Worm (Caenorhabditis elegans) whole organism, L4 larva: ENCODE results near the gene C44B11.1.
A peak's percentile ranks its signal among the peaks of the same experiment; 100 is the strongest.

ENCODE experiments used
- Y5F2A.4 ChIP-seq: fragments of 200-800 bp; sonication (Bioruptor generic); optimal IDR thresholded peaks from 2 replicates; lab custom pipeline; 2018; ENCODE audit warnings: mild to moderate bottlenecking, missing genetic modification characterization, missing compliant biosample characterization
- aha-1 ChIP-seq: fragments of 150-350 bp; peaks from one replicate; lab custom pipeline; 2014; ENCODE audit warnings: missing biosample characterization, missing genetic modification characterization
- arid-1 ChIP-seq: fragments of 200-800 bp; sonication (Bioruptor generic); conservative IDR thresholded peaks from 2 replicates; pipeline ENCODE4 v1.3.6; 2022; ENCODE audit warnings: missing genetic modification reagents, missing genetic modification characterization, missing compliant biosample characterization
- ceh-32 ChIP-seq: sonication (generic microtip); optimal IDR thresholded peaks from 2 replicates; lab custom pipeline; 2016; ENCODE audit warnings: mild to moderate bottlenecking, missing genetic modification characterization, missing compliant biosample characterization; ENCODE audit not compliant: poor library complexity
- egl-27 ChIP-seq: sonication (generic microtip); optimal IDR thresholded peaks from 3 replicates; lab custom pipeline; 2017; ENCODE audit warnings: missing biosample characterization, missing genetic modification reagents, missing genetic modification characterization
- nhr-237 ChIP-seq: sonication (generic microtip); optimal IDR thresholded peaks from 2 replicates; lab custom pipeline; 2017; ENCODE audit warnings: missing biosample characterization, missing genetic modification characterization
- nhr-25 ChIP-seq: sonication (generic microtip); optimal IDR thresholded peaks from 2 replicates; lab custom pipeline; 2017; ENCODE audit warnings: missing genetic modification characterization, mild to moderate bottlenecking, missing compliant biosample characterization, antibody characterized with exemption, moderate library complexity, borderline replicate concordance; ENCODE audit not compliant: insufficient read depth
- pha-4 ChIP-seq, 2 experiments: fragments of 150-350 bp in 1 of 2; fragments of 200-800 bp in 1 of 2; sonication (Bioruptor generic) in 1 of 2; IDR thresholded peaks in 1 of 2; optimal IDR thresholded peaks in 1 of 2; 2 replicates each; pipeline versions ENCODE4 v1.3.6 to Lab custom; 2014 to 2022; ENCODE audit warnings: missing genetic modification characterization in 2 of 2, missing genetic modification reagents in 2 of 2, missing biosample characterization in 1 of 2, missing compliant biosample characterization in 1 of 2
- spr-3 ChIP-seq: fragments of 200-800 bp; sonication (Bioruptor generic); optimal IDR thresholded peaks from 2 replicates; lab custom pipeline; 2018; ENCODE audit warnings: mild to moderate bottlenecking, missing genetic modification characterization, missing compliant biosample characterization
- tag-97 ChIP-seq: fragments of 200-800 bp; sonication (Bioruptor generic); IDR thresholded peaks from 2 replicates; pipeline ENCODE4 v1.3.6; 2022; ENCODE audit warnings: missing genetic modification characterization, missing compliant biosample characterization

DNA sequence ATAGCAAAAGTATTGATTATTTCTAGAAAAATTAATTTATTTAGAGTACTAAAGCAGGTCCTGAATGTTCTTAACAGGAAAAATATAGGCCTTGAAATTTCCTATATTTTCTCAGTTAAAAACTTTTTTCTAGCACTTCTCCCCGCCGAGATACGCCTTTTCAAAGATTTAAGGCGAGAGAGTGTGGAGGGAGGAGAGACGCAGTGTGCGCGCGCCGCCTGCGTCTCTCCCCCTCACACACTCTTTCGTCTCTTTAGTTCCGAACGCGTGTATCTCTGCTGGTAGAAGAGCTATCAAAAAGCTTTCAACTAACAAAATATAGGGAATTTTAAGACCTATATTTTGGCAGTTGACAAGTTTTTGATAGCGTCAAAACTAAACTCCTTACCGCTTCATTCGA is 42.8 kb downstream of the C44B11.1 start:
- TF ChIP-seq pha-4 (GFP tag; IDR thresholded peaks at IDR 0.05; lab: Robert Waterston, UW): no peak
- TF ChIP-seq pha-4 (tag; optimal IDR thresholded peaks at IDR 0.05; lab: Kevin White, UChicago): no peak
- peak; percentile 42 for TF ChIP-seq aha-1 (tag; lab: Kevin White, UChicago)
- no peak for TF ChIP-seq Y5F2A.4 (GFP tag; lab: Kevin White, UChicago)
- TF ChIP-seq egl-27 (tag; lab: Kevin White, UChicago): no peak
- TF ChIP-seq tag-97 (GFP tag; lab: Robert Waterston, UW): no peak
- TF ChIP-seq nhr-25: no peak
- no peak for TF ChIP-seq arid-1 (GFP tag; lab: Robert Waterston, UW)
- TF ChIP-seq spr-3 (GFP tag; lab: Kevin White, UChicago): no peak
- no peak for TF ChIP-seq ceh-32 (tag; lab: Kevin White, UChicago)
- no peak for TF ChIP-seq nhr-237 (tag; lab: Kevin White, UChicago)
